Fruit fly (Drosophila melanogaster) whole organism, embryonic: ENCODE data around the gene CG33932.
A peak's percentile ranks its signal among the peaks of the same experiment; 100 is the strongest.

Experiments
- Adf1 ChIP-seq: fragments of 200-800 bp; sonication (Bioruptor generic); IDR thresholded peaks from 2 replicates; pipeline ENCODE4 v1.3.6; 2022; ENCODE audit warnings: missing biosample characterization, missing genetic modification characterization
- CG10431 ChIP-seq: fragments of 200-800 bp; sonication (Bioruptor generic); optimal IDR thresholded peaks from 3 replicates; lab custom pipeline; 2018; ENCODE audit warnings: missing biosample characterization, mild to moderate bottlenecking, missing genetic modification characterization
- CG10543 ChIP-seq: fragments of 200-800 bp; sonication (Bioruptor generic); optimal IDR thresholded peaks from 3 replicates; lab custom pipeline; 2017; ENCODE audit warnings: missing biosample characterization, mild to moderate bottlenecking, missing genetic modification characterization, moderate library complexity
- CG1233 ChIP-seq: fragments of 200-800 bp; sonication (Bioruptor generic); optimal IDR thresholded peaks from 4 replicates; lab custom pipeline; 2018; ENCODE audit warnings: missing biosample characterization, mild to moderate bottlenecking, missing genetic modification characterization
- CG13775 ChIP-seq: fragments of 200-800 bp; sonication (Bioruptor generic); optimal IDR thresholded peaks from 3 replicates; lab custom pipeline; 2017; ENCODE audit warnings: missing biosample characterization, mild to moderate bottlenecking, missing genetic modification characterization
- CG14050 ChIP-seq: fragments of 200-800 bp; sonication (Bioruptor generic); IDR thresholded peaks from 3 replicates; pipeline ENCODE4 v1.3.6; 2022; ENCODE audit warnings: missing biosample characterization, missing genetic modification characterization
- CG15696 ChIP-seq: fragments of 200-800 bp; sonication (Bioruptor generic); optimal IDR thresholded peaks from 2 replicates; lab custom pipeline; 2019; ENCODE audit warnings: missing biosample characterization, mild to moderate bottlenecking, missing genetic modification characterization, moderate library complexity
- CG17385 ChIP-seq: fragments of 200-800 bp; sonication (Bioruptor generic); optimal IDR thresholded peaks from 3 replicates; lab custom pipeline; 2018; ENCODE audit warnings: missing biosample characterization, mild to moderate bottlenecking, missing genetic modification characterization
- CG1832 ChIP-seq: fragments of 200-800 bp; sonication (Bioruptor generic); optimal IDR thresholded peaks from 2 replicates; lab custom pipeline; 2017; ENCODE audit warnings: missing biosample characterization, mild to moderate bottlenecking, missing genetic modification characterization, inconsistent platforms
- CG2129 ChIP-seq: fragments of 200-800 bp; sonication (Bioruptor generic); IDR thresholded peaks from 2 replicates; pipeline ENCODE4 v1.3.6; 2022; ENCODE audit warnings: missing biosample characterization, missing genetic modification characterization; ENCODE audit not compliant: partially characterized antibody
- CG2199 ChIP-seq: fragments of 200-800 bp; sonication (Bioruptor generic); IDR thresholded peaks from 3 replicates; pipeline ENCODE4 v1.3.6; 2022; ENCODE audit warnings: missing biosample characterization, missing genetic modification characterization
- CG2875 ChIP-seq: fragments of 200-800 bp; sonication (Bioruptor generic); optimal IDR thresholded peaks from 2 replicates; lab custom pipeline; 2017; ENCODE audit warnings: missing biosample characterization, mild to moderate bottlenecking, missing genetic modification characterization, missing genetic modification reagents
- CG2889 ChIP-seq: fragments of 200-800 bp; sonication (Bioruptor generic); IDR thresholded peaks from 3 replicates; pipeline ENCODE4 v1.3.6; 2022; ENCODE audit warnings: missing biosample characterization, missing genetic modification characterization
- CG3407 ChIP-seq: fragments of 200-800 bp; sonication (Bioruptor generic); optimal IDR thresholded peaks from 2 replicates; lab custom pipeline; 2018; ENCODE audit warnings: missing biosample characterization, mild to moderate bottlenecking, missing genetic modification characterization
- CG3847 ChIP-seq: fragments of 200-800 bp; sonication (Bioruptor generic); IDR thresholded peaks from 2 replicates; pipeline ENCODE4 v1.3.6; 2022; ENCODE audit warnings: missing biosample characterization, missing genetic modification characterization
- CG42726 ChIP-seq: fragments of 200-800 bp; sonication (Bioruptor generic); IDR thresholded peaks from 2 replicates; pipeline ENCODE4 v1.3.6; 2022; ENCODE audit warnings: missing biosample characterization, missing genetic modification characterization; ENCODE audit not compliant: partially characterized antibody
- CG4820 ChIP-seq: fragments of 200-800 bp; sonication (Bioruptor generic); optimal IDR thresholded peaks from 3 replicates; lab custom pipeline; 2016; ENCODE audit warnings: missing biosample characterization, missing genetic modification characterization
- CG7839 ChIP-seq: fragments of 200-800 bp; sonication (Bioruptor generic); optimal IDR thresholded peaks from 3 replicates; lab custom pipeline; 2018; ENCODE audit warnings: missing biosample characterization, mild to moderate bottlenecking, missing genetic modification characterization, moderate library complexity
- CG9817 ChIP-seq: fragments of 200-800 bp; sonication (Bioruptor generic); optimal IDR thresholded peaks from 2 replicates; lab custom pipeline; 2018; ENCODE audit warnings: missing biosample characterization, mild to moderate bottlenecking, missing genetic modification characterization, moderate library complexity
- Doc3 ChIP-seq: fragments of 200-800 bp; sonication (Bioruptor generic); IDR thresholded peaks from 3 replicates; pipeline ENCODE4 v1.3.6; 2022; ENCODE audit warnings: missing biosample characterization, missing genetic modification characterization; ENCODE audit not compliant: partially characterized antibody
- Drgx ChIP-seq: fragments of 200-800 bp; sonication (Bioruptor generic); IDR thresholded peaks from 2 replicates; pipeline ENCODE4 v1.3.6; 2022; ENCODE audit warnings: missing biosample characterization, missing genetic modification characterization
- Eip74EF ChIP-seq, 2 experiments: fragments of 200-800 bp in 1 of 2; fragments of >200 bp in 1 of 2; sonication (Bioruptor generic) in 1 of 2; optimal IDR thresholded peaks; 2 replicates each; lab custom pipeline; 2017 to 2019; ENCODE audit warnings: missing biosample characterization in 2 of 2, missing genetic modification characterization in 2 of 2, mild to moderate bottlenecking in 1 of 2, moderate library complexity in 1 of 2
- HLH54F ChIP-seq: fragments of 200-800 bp; sonication (Bioruptor generic); optimal IDR thresholded peaks from 3 replicates; lab custom pipeline; 2016; ENCODE audit warnings: missing biosample characterization, missing genetic modification characterization
- Hand ChIP-seq: fragments of 200-800 bp; sonication (Bioruptor generic); optimal IDR thresholded peaks from 2 replicates; lab custom pipeline; 2017; ENCODE audit warnings: mild to moderate bottlenecking, missing biosample characterization, missing genetic modification reagents, missing genetic modification characterization
- HmgD ChIP-seq: fragments of 200-800 bp; sonication (Bioruptor generic); optimal IDR thresholded peaks from 3 replicates; lab custom pipeline; 2016; ENCODE audit warnings: missing biosample characterization, missing genetic modification characterization
- Hmr ChIP-seq: fragments of 200-800 bp; sonication (Bioruptor generic); optimal IDR thresholded peaks from 3 replicates; lab custom pipeline; 2017; ENCODE audit warnings: mild to moderate bottlenecking, missing biosample characterization, missing genetic modification reagents, missing genetic modification characterization
- NK7.1 ChIP-seq: fragments of 200-800 bp; sonication (Bioruptor generic); optimal IDR thresholded peaks from 3 replicates; lab custom pipeline; 2016; ENCODE audit warnings: missing biosample characterization, missing genetic modification characterization
- Nf-YC ChIP-seq: fragments of 200-800 bp; optimal IDR thresholded peaks from 3 replicates; lab custom pipeline; 2019; ENCODE audit warnings: missing biosample characterization, mild to moderate bottlenecking, missing genetic modification characterization, moderate library complexity
- Opbp ChIP-seq: fragments of 200-800 bp; sonication (Bioruptor generic); IDR thresholded peaks from 3 replicates; pipeline ENCODE4 v1.3.6; 2022; ENCODE audit warnings: missing biosample characterization, missing genetic modification characterization; ENCODE audit not compliant: partially characterized antibody
- Scr ChIP-seq: fragments of 200-800 bp; sonication (Bioruptor generic); IDR thresholded peaks from 2 replicates; pipeline ENCODE4 v1.3.6; 2022; ENCODE audit warnings: missing biosample characterization, missing genetic modification characterization; ENCODE audit not compliant: partially characterized antibody
- Sox100B ChIP-seq: fragments of 200-800 bp; sonication (Bioruptor generic); optimal IDR thresholded peaks from 3 replicates; lab custom pipeline; 2018; ENCODE audit warnings: missing biosample characterization, mild to moderate bottlenecking, missing genetic modification characterization
- ac ChIP-seq: fragments of 200-800 bp; sonication (Bioruptor generic); optimal IDR thresholded peaks from 3 replicates; lab custom pipeline; 2017; ENCODE audit warnings: missing biosample characterization, mild to moderate bottlenecking, missing genetic modification characterization
- al ChIP-seq: fragments of 200-800 bp; sonication (Bioruptor generic); IDR thresholded peaks from 2 replicates; pipeline ENCODE4 v1.3.6; 2022; ENCODE audit warnings: missing biosample characterization, missing genetic modification characterization
- bbx ChIP-seq: fragments of 200-800 bp; sonication (Bioruptor generic); IDR thresholded peaks from 2 replicates; pipeline ENCODE4 v1.3.6; 2022; ENCODE audit warnings: missing biosample characterization, missing genetic modification characterization; ENCODE audit not compliant: partially characterized antibody
- chinmo ChIP-seq: fragments of 200-800 bp; sonication (Bioruptor generic); IDR thresholded peaks from 4 replicates; pipeline ENCODE4 v1.3.6; 2022; ENCODE audit warnings: missing biosample characterization, missing genetic modification characterization; ENCODE audit not compliant: partially characterized antibody
- croc ChIP-seq: fragments of 200-800 bp; sonication (Bioruptor generic); conservative IDR thresholded peaks from 3 replicates; pipeline ENCODE4 v1.3.6; 2022; ENCODE audit warnings: missing biosample characterization, missing genetic modification characterization
- crp ChIP-seq, 2 experiments: fragments of 200-800 bp; sonication (Bioruptor generic); optimal IDR thresholded peaks; 2 replicates in 1 of 2; 3 replicates in 1 of 2; lab custom pipeline; 2017; ENCODE audit warnings: missing biosample characterization in 2 of 2, missing genetic modification characterization in 2 of 2, mild to moderate bottlenecking in 1 of 2, moderate library complexity in 1 of 2
- dati ChIP-seq: fragments of 200-800 bp; sonication (Bioruptor generic); IDR thresholded peaks from 2 replicates; pipeline ENCODE4 v1.3.6; 2022; ENCODE audit warnings: missing biosample characterization, missing genetic modification characterization
- ems ChIP-seq: fragments of 200-800 bp; sonication (Bioruptor generic); optimal IDR thresholded peaks from 3 replicates; lab custom pipeline; 2016; ENCODE audit warnings: missing biosample characterization, missing genetic modification characterization
- esg ChIP-seq: fragments of 200-800 bp; sonication (Bioruptor generic); conservative IDR thresholded peaks from 2 replicates; pipeline ENCODE4 v1.3.6; 2022; ENCODE audit warnings: missing biosample characterization, missing genetic modification characterization
- fd102C ChIP-seq: fragments of 200-800 bp; sonication (Bioruptor generic); optimal IDR thresholded peaks from 2 replicates; lab custom pipeline; 2018; ENCODE audit warnings: missing biosample characterization, mild to moderate bottlenecking, missing genetic modification characterization, moderate library complexity
- hth ChIP-seq: fragments of >200 bp; optimal IDR thresholded peaks from 2 replicates; lab custom pipeline; 2017; ENCODE audit warnings: inconsistent platforms
- lbe ChIP-seq: fragments of 200-800 bp; sonication (Bioruptor generic); optimal IDR thresholded peaks from 2 replicates; lab custom pipeline; 2016; ENCODE audit warnings: missing biosample characterization, mild to moderate bottlenecking, missing genetic modification characterization
- mld ChIP-seq: fragments of 200-800 bp; sonication (Bioruptor generic); IDR thresholded peaks from 3 replicates; pipeline ENCODE4 v1.3.6; 2022; ENCODE audit warnings: missing biosample characterization, missing genetic modification characterization; ENCODE audit not compliant: partially characterized antibody
- nmo ChIP-seq: fragments of 200-800 bp; sonication (Bioruptor generic); optimal IDR thresholded peaks from 2 replicates; lab custom pipeline; 2018; ENCODE audit warnings: missing biosample characterization, mild to moderate bottlenecking, missing genetic modification characterization, moderate library complexity
- seq ChIP-seq: fragments of 200-800 bp; sonication (Bioruptor generic); IDR thresholded peaks from 2 replicates; pipeline ENCODE4 v1.3.6; 2022; ENCODE audit warnings: missing biosample characterization, missing genetic modification characterization
- sob ChIP-seq: fragments of 200-800 bp; sonication (Bioruptor generic); IDR thresholded peaks from 2 replicates; pipeline ENCODE4 v1.3.6; 2022; ENCODE audit warnings: missing biosample characterization, missing genetic modification characterization
- tap ChIP-seq: fragments of 200-800 bp; optimal IDR thresholded peaks from 3 replicates; lab custom pipeline; 2019; ENCODE audit warnings: missing biosample characterization, mild to moderate bottlenecking, missing genetic modification characterization, moderate library complexity
- tll ChIP-seq, 2 experiments: fragments of 200-800 bp in 1 of 2; fragments of >200 bp in 1 of 2; sonication (Bioruptor generic) in 1 of 2; optimal IDR thresholded peaks; 2 replicates each; lab custom pipeline; 2017 to 2019; ENCODE audit warnings: missing biosample characterization in 2 of 2, missing genetic modification characterization in 2 of 2, mild to moderate bottlenecking in 1 of 2, moderate library complexity in 1 of 2
- zfh1 ChIP-seq: fragments of 200-800 bp; sonication (Bioruptor generic); IDR thresholded peaks from 3 replicates; pipeline ENCODE4 v1.3.6; 2022; ENCODE audit warnings: missing biosample characterization, missing genetic modification characterization

CG33932 gene

DNA sequence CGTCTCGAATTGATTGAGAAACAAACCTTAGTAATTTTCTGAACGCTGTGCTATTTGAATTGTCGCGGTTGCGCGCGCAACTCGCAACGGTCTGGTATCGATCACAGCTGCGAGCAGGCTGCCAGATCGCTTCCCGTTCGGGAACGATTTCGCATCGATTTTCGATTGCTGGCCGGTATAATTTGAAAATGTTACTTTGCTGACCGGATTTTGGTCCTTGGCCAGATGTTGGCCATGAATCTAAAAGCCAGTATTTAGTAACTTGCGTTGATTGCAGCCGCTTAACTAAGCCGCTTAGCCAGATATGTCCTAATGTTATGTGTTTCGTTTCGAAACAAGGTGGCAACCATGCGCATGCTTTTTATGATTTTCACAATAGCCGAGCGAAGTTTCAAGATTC lies 4.3 kb downstream of the CG33932 start (continued):
- TF ChIP-seq zfh1 (GFP tag; lab: Robert Waterston, UW) (no peak), Opbp (GFP tag; lab: Robert Waterston, UW) (peak; percentile 50; the same call in 2 of the 3 replicates), Sox100B (GFP tag; lab: Kevin White, UChicago) (no peak), sob (GFP tag; lab: Robert Waterston, UW) (0 out of 2 replicates have a peak, but pooled peaks have one; percentile 36), fd102C (GFP tag; lab: Kevin White, UChicago) (no peak), Hand (GFP tag; lab: Kevin White, UChicago) (no peak), CG3847 (GFP tag; lab: Robert Waterston, UW) (peak; percentile 69), CG15696 (no peak), seq (no peak), ac (GFP tag; lab: Kevin White, UChicago) (no peak), ems (GFP tag; lab: Kevin White, UChicago) (peak; percentile 17), HmgD (GFP tag; lab: Kevin White, UChicago) (no peak), CG4820 (GFP tag; lab: Kevin White, UChicago) (no peak), CG2889 (GFP tag; lab: Robert Waterston, UW) (no peak), mld (no peak), crp (GFP tag; optimal IDR thresholded peaks at IDR 0.05; lab: Kevin White, UChicago) (peak in 1 of 2 experiments; percentile 59), CG2199 (GFP tag; lab: Robert Waterston, UW) (no peak), CG7839 (no peak), tll (GFP tag; optimal IDR thresholded peaks at IDR 0.05; lab: Kevin White, UChicago) (no peak), CG17385 (no peak), CG9817 (no peak), CG42726 (GFP tag; lab: Robert Waterston, UW) (no peak), CG10431 (GFP tag; lab: Kevin White, UChicago) (no peak), Eip74EF (GFP tag; optimal IDR thresholded peaks at IDR 0.05; lab: Kevin White, UChicago) (no peak), CG10543 (GFP tag; lab: Kevin White, UChicago) (no peak), al (GFP tag; lab: Robert Waterston, UW) (no peak), CG2875 (no peak), bbx (0 out of 2 replicates have a peak, but pooled peaks have one; percentile 41), Scr (peak; percentile 54), Doc3 (GFP tag; lab: Robert Waterston, UW) (no peak), HLH54F (GFP tag; lab: Kevin White, UChicago) (no peak), Drgx (no peak), hth (lab: Kevin White, UChicago) (no peak), croc (GFP tag; lab: Robert Waterston, UW) (no peak), Nf-YC (tag; lab: Kevin White, UChicago) (peak; percentile 10), NK7.1 (GFP tag; lab: Kevin White, UChicago) (no peak), dati (no peak), CG13775 (GFP tag; lab: Kevin White, UChicago) (no peak), Adf1 (GFP tag; lab: Robert Waterston, UW) (no peak), lbe (no peak), CG1832 (GFP tag; lab: Kevin White, UChicago) (no peak), chinmo (GFP tag; lab: Robert Waterston, UW) (no peak), CG14050 (GFP tag; lab: Robert Waterston, UW) (no peak), CG3407 (GFP tag; lab: Kevin White, UChicago) (no peak), tap (tag; lab: Kevin White, UChicago) (no peak), CG2129 (GFP tag; lab: Robert Waterston, UW) (no peak), nmo (GFP tag; lab: Kevin White, UChicago) (peak; percentile 37), esg (no peak), Hmr (peak; percentile 16), CG1233 (no peak)
